Worm (Caenorhabditis elegans): ENCODE results near the gene K08H2.3.

DNA sequence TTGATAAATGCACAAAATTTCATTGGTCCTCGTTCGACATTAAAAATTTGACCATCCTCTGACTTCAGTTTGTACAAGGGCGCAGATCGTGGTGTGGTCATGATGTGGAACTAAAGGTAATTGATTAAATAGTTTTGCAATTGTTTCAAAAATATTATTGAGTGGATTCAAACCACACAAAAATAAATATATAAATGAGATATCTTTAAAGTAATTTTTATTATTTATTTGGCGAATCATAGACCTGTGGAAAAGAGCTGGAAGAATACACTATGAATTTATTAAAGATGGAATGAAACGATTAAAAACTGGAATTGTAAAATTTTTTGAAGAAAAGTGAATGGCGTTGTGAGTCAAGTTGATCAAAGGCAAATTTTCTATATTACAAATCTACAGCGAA lies 13.8 kb upstream of the K08H2.3 start, which contains the start of gene skr-20:
- no peak for TF ChIP-seq dmd-9 (GFP tag; IDR thresholded peaks at IDR 0.05)
- no peak for TF ChIP-seq lin-39 (tag; optimal IDR thresholded peaks at IDR 0.05)
- no peak for TF ChIP-seq pha-4 (GFP tag; IDR thresholded peaks at IDR 0.05)
- TF ChIP-seq pha-4 (tag; optimal IDR thresholded peaks at IDR 0.05): no peak
- no peak for TF ChIP-seq nhr-237 (tag; optimal IDR thresholded peaks at IDR 0.05)
- no peak for TF ChIP-seq ZK546.5 (tag; optimal IDR thresholded peaks at IDR 0.05)
- TF ChIP-seq gei-8 (GFP tag; optimal IDR thresholded peaks at IDR 0.05): no peak
- TF ChIP-seq unc-39 (tag; optimal IDR thresholded peaks at IDR 0.05): no peak
- TF ChIP-seq dpl-1 (GFP tag; optimal IDR thresholded peaks at IDR 0.05): no peak
- no peak for TF ChIP-seq nhr-76 (tag; optimal IDR thresholded peaks at IDR 0.05)
- TF ChIP-seq ceh-62 (tag; optimal IDR thresholded peaks at IDR 0.05): no peak
- TF ChIP-seq R02D3.7 (tag; optimal IDR thresholded peaks at IDR 0.05): no peak
- TF ChIP-seq vab-7 (GFP tag; IDR thresholded peaks at IDR 0.05): no peak
- TF ChIP-seq lir-3 (tag; optimal IDR thresholded peaks at IDR 0.05): no peak
